Worm (Caenorhabditis elegans) whole organism, midembryonic: ENCODE data around the gene C06C3.3.

Experiments
- T22C8.4 ChIP-seq: fragments of 200-800 bp; sonication (Bioruptor generic); IDR thresholded peaks from 2 replicates; pipeline ENCODE4 v1.3.6; 2022; ENCODE audit warnings: missing genetic modification characterization, missing compliant biosample characterization
- cog-1 ChIP-seq: sonication (generic microtip); optimal IDR thresholded peaks from 2 replicates; lab custom pipeline; 2016; ENCODE audit warnings: missing genetic modification characterization, missing compliant biosample characterization
- flt-1 ChIP-seq: fragments of 200-800 bp; sonication (Bioruptor generic); IDR thresholded peaks from 2 replicates; pipeline ENCODE4 v1.3.6; 2022; ENCODE audit warnings: missing genetic modification characterization, missing compliant biosample characterization
- klf-2 ChIP-seq: fragments of 200-800 bp; sonication (Bioruptor generic); conservative IDR thresholded peaks from 2 replicates; pipeline ENCODE4 v1.3.6; 2022; ENCODE audit warnings: missing genetic modification reagents, missing genetic modification characterization, missing compliant biosample characterization
- med-1 ChIP-seq: sonication (generic microtip); optimal IDR thresholded peaks from 2 replicates; lab custom pipeline; 2017; ENCODE audit warnings: missing genetic modification characterization, mild to moderate bottlenecking, missing compliant biosample characterization, antibody characterized with exemption, missing genetic modification reagents; ENCODE audit not compliant: insufficient read depth
- ref-1 ChIP-seq: fragments of 200-800 bp; sonication (Bioruptor generic); conservative IDR thresholded peaks from 2 replicates; pipeline ENCODE4 v1.3.6; 2022; ENCODE audit warnings: missing genetic modification reagents, missing genetic modification characterization, missing compliant biosample characterization
- tab-1 ChIP-seq: fragments of 200-800 bp; sonication (Bioruptor generic); IDR thresholded peaks from 2 replicates; pipeline ENCODE4 v1.3.6; 2022; ENCODE audit warnings: missing genetic modification characterization, missing compliant biosample characterization
- ztf-23 ChIP-seq: fragments of 200-800 bp; sonication (Bioruptor generic); IDR thresholded peaks from 2 replicates; pipeline ENCODE4 v1.3.6; 2022; ENCODE audit warnings: missing genetic modification reagents, missing genetic modification characterization, missing compliant biosample characterization
- ztf-29 ChIP-seq: fragments of 200-800 bp; sonication (Bioruptor generic); IDR thresholded peaks from 2 replicates; pipeline ENCODE4 v1.3.6; 2022; ENCODE audit warnings: missing genetic modification reagents, missing genetic modification characterization, missing compliant biosample characterization

Gene C06C3.3

DNA sequence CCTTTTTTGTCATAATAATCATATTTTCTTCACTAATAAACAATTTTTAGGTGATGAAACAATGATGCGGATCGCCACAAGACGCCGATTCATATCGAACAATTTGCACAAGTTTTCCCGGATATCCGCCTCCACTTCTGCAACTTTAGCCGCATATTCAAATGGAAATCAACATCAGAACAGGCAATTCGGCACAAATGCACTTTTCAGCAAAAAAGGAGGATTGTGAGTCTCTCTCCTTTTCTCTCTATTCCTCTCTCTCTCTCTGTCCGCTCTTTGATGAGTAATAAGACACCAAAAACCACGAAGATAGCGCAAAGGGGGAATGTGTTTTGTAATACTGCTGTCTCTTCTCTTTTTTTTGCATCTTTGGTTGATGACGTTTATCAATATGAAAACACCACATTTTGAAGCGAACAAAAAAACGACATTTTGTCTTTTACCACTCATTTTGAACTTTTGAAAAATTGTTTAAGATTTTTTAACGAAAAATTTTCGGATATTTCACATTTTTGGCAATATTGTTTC, 47.4 kb downstream of the C06C3.3 start, which contains the start of gene eat-3:
Gene eat-3, plus strand, starts transcription at position 51 of the 528 bp plus-strand sequence.
- TF ChIP-seq tab-1 (GFP tag; lab: Robert Waterston, UW): no peak
- TF ChIP-seq T22C8.4 (GFP tag; lab: Robert Waterston, UW): no peak
- no peak for TF ChIP-seq med-1 (GFP tag; lab: Kevin White, UChicago)
- TF ChIP-seq ztf-23 (GFP tag; lab: Robert Waterston, UW): peak; percentile 65
- TF ChIP-seq ref-1: no peak
- no peak for TF ChIP-seq cog-1 (tag; lab: Kevin White, UChicago)
- TF ChIP-seq flt-1 (GFP tag; lab: Robert Waterston, UW): no peak
- TF ChIP-seq klf-2 (GFP tag; lab: Robert Waterston, UW): no peak

- TF ChIP-seq tab-1 (GFP tag; lab: Robert Waterston, UW) (no peak), klf-2 (GFP tag; lab: Robert Waterston, UW) (no peak)
Observed at ce11 chrII:9323660-9324059, 48.6 kb downstream of the C06C3.3 start, which contains the start of gene egli-1. egli-1 (plus strand) TSS chrII:9323960.

DNA sequence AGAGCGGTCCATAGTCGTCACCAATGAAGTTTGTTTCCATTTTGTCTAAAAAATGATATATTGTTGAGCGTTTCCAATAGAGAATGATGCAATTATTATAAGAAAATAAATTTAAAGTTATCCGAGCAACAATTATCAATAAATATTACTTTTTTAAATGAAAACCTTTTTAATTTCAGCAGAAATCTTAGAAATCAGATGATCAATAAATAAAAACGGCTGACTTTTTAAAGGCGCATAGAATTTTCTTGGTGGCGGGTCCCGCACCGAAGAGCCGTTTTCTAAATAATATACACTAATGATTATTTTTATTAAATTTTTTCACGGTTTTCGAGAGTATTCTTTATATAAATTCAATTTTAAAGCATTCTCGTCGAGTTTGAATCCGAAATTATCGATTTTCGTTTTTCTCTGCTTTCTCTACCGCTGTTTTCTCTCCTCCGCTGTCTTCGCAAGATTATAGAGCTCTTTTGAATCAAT, 49.4 kb downstream of the C06C3.3 start, which contains the start of gene rab-39:
Gene rab-39, minus strand, starts transcription at position 51 of the 480 bp plus-strand sequence.
- TF ChIP-seq klf-2 (GFP tag; lab: Robert Waterston, UW): no peak
- TF ChIP-seq ref-1: no peak
- no peak for TF ChIP-seq tab-1 (GFP tag; lab: Robert Waterston, UW)
- no peak for TF ChIP-seq cog-1 (tag; lab: Kevin White, UChicago)
- TF ChIP-seq ztf-29: no peak
- no peak for TF ChIP-seq T22C8.4 (GFP tag; lab: Robert Waterston, UW)
- TF ChIP-seq flt-1 (GFP tag; lab: Robert Waterston, UW): no peak
- TF ChIP-seq ztf-23 (GFP tag; lab: Robert Waterston, UW): no peak
- TF ChIP-seq med-1 (GFP tag; lab: Kevin White, UChicago): no peak
